Fruit fly (Drosophila melanogaster): Measurements from ENCODE around the gene CG3916.

dm6 chr3R:12258437-12258836 lies 29.2 kb downstream of the CG3916 start, which contains the start of the genes CG44037 and svp:
- no peak for TF ChIP-seq Jra (GFP tag; optimal IDR thresholded peaks at IDR 0.05)
- no peak for TF ChIP-seq usp (GFP tag; optimal IDR thresholded peaks at IDR 0.05)
- no peak for TF ChIP-seq psq (GFP tag; optimal IDR thresholded peaks at IDR 0.05)
- no peak for TF ChIP-seq jim (GFP tag; optimal IDR thresholded peaks at IDR 0.05)
- TF ChIP-seq br (GFP tag; optimal IDR thresholded peaks at IDR 0.05) = no peak
- TF ChIP-seq sv (GFP tag; optimal IDR thresholded peaks at IDR 0.05) = no peak
- TF ChIP-seq OdsH (GFP tag; optimal IDR thresholded peaks at IDR 0.05) = no peak
- TF ChIP-seq dl (GFP tag; optimal IDR thresholded peaks at IDR 0.05; ENCODE audit: insufficient read depth in 1 of 2, partially characterized antibody in 2 of 2) = no peak
- no peak for TF ChIP-seq rgr (GFP tag; optimal IDR thresholded peaks at IDR 0.05)
- TF ChIP-seq h (GFP tag; optimal IDR thresholded peaks at IDR 0.05) = no peak
- no peak for TF ChIP-seq tai (GFP tag; optimal IDR thresholded peaks at IDR 0.05)
- TF ChIP-seq N (GFP tag; optimal IDR thresholded peaks at IDR 0.05) = no peak
- no peak for TF ChIP-seq dsf (GFP tag; optimal IDR thresholded peaks at IDR 0.05; ENCODE audit: borderline replicate concordance)

All from whole organism, wandering third instar larva.